Worm (Caenorhabditis elegans) whole organism, L1 larva: ENCODE data around the gene srd-50.
"Not testable (repeated sequence)": the region's sequence is repeated elsewhere in the genome, so short reads cannot be mapped to it uniquely, and the experiment has no call there.

ENCODE experiments used
- C34B4.2 ChIP-seq: sonication (generic microtip); optimal IDR thresholded peaks from 2 replicates; lab custom pipeline; 2017; ENCODE audit warnings: mild to moderate bottlenecking, missing genetic modification characterization, missing compliant biosample characterization
- aha-1 ChIP-seq: fragments of 150-350 bp; optimal IDR thresholded peaks from 2 replicates; lab custom pipeline; 2014; ENCODE audit warnings: missing biosample characterization, missing genetic modification characterization
- aly-2 ChIP-seq: fragments of 150-350 bp; optimal IDR thresholded peaks from 2 replicates; lab custom pipeline; 2014; ENCODE audit warnings: missing biosample characterization, missing genetic modification characterization
- dpl-1 ChIP-seq, 3 experiments: fragments of 150-350 bp in 2 of 3; sonication (generic microtip) in 1 of 3; optimal IDR thresholded peaks; 2 replicates each; lab custom pipeline; 2014 to 2017; ENCODE audit warnings: missing biosample characterization in 3 of 3, missing genetic modification characterization in 3 of 3, missing genetic modification reagents in 3 of 3
- efl-1 ChIP-seq, 4 experiments: fragments of 150-350 bp; optimal IDR thresholded peaks in 3 of 4; peaks in 1 of 4; 1 replicate in 1 of 4; 2 replicates in 3 of 4; lab custom pipeline; 2014; ENCODE audit warnings: missing biosample characterization in 2 of 4, missing genetic modification characterization in 2 of 4, missing genetic modification reagents in 2 of 4
- egl-27 ChIP-seq, 2 experiments: fragments of 150-350 bp in 1 of 2; sonication (generic microtip); optimal IDR thresholded peaks; 3 replicates each; lab custom pipeline; 2017 to 2018; ENCODE audit warnings: missing biosample characterization in 2 of 2, missing genetic modification characterization in 2 of 2, missing genetic modification reagents in 2 of 2
- isw-1 ChIP-seq: fragments of 200-800 bp; sonication (Bioruptor generic); IDR thresholded peaks from 2 replicates; pipeline ENCODE4 v1.3.6; 2022; ENCODE audit warnings: missing genetic modification characterization, missing compliant biosample characterization
- jun-1 ChIP-seq: fragments of 150-350 bp; optimal IDR thresholded peaks from 2 replicates; lab custom pipeline; 2014; ENCODE audit warnings: missing biosample characterization, missing genetic modification reagents, missing genetic modification characterization
- lin-13 ChIP-seq: fragments of 150-350 bp; optimal IDR thresholded peaks from 2 replicates; lab custom pipeline; 2014; ENCODE audit warnings: missing biosample characterization, missing genetic modification reagents, missing genetic modification characterization
- nhr-11 ChIP-seq: fragments of 150-350 bp; optimal IDR thresholded peaks from 2 replicates; lab custom pipeline; 2014; ENCODE audit warnings: missing biosample characterization, missing genetic modification characterization
- snpc-4 ChIP-seq: fragments of 150-350 bp; optimal IDR thresholded peaks from 2 replicates; lab custom pipeline; 2014; ENCODE audit warnings: missing biosample characterization, missing genetic modification characterization
- unc-62 ChIP-seq: fragments of 150-350 bp; optimal IDR thresholded peaks from 2 replicates; lab custom pipeline; 2014; ENCODE audit warnings: missing biosample characterization, missing genetic modification reagents, missing genetic modification characterization
- vab-15 ChIP-seq: sonication (generic microtip); optimal IDR thresholded peaks from 2 replicates; lab custom pipeline; 2017; ENCODE audit warnings: missing genotype, mild to moderate bottlenecking, missing genetic modification characterization, missing compliant biosample characterization
- ztf-11 ChIP-seq, 2 experiments: sonication (generic microtip); optimal IDR thresholded peaks; 2 replicates each; lab custom pipeline; 2016 to 2017; ENCODE audit warnings: missing genetic modification characterization in 2 of 2, missing biosample characterization in 1 of 2, missing compliant biosample characterization in 1 of 2

DNA sequence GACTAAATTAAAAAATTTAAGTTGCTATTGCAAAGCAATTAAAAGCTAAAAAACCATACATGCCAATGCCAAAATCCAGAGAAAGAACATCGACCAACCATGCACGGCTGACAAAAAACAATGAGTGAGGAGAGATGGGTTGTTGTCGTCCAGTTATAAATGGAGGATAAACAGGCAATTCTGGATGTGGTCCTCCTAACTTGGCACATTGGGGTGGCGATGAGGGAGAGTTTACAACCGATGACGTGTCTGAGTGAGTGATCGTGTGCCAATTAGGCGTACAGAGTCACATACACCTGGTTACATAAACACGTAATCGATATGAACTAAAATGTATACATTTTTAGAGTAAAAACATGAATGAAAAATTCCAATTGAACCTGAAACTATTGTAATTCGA is 50.2 kb downstream of the srd-50 start, which contains the start of gene C29F7.10:
- TF ChIP-seq unc-62 (GFP tag; lab: Kevin White, UChicago); efl-1 (optimal IDR thresholded peaks at IDR 0.05; lab: Kevin White, UChicago); efl-1 (GFP tag; optimal IDR thresholded peaks at IDR 0.05 in 1 of 2; lab: Kevin White, UChicago); nhr-11 (tag; lab: Kevin White, UChicago); vab-15 (tag; lab: Kevin White, UChicago); aly-2 (tag; lab: Kevin White, UChicago); snpc-4 (tag; lab: Kevin White, UChicago); C34B4.2 (tag; lab: Kevin White, UChicago); lin-13; jun-1 (tag; lab: Kevin White, UChicago); isw-1 (GFP tag; lab: Robert Waterston, UW); egl-27 (tag; optimal IDR thresholded peaks at IDR 0.05; lab: Kevin White, UChicago); ztf-11 (tag; optimal IDR thresholded peaks at IDR 0.05; lab: Kevin White, UChicago); aha-1 (tag; lab: Kevin White, UChicago); dpl-1 (GFP tag; optimal IDR thresholded peaks at IDR 0.05; lab: Kevin White, UChicago): not testable (repeated sequence)
